Worm (Caenorhabditis elegans) whole organism, L4 larva: ENCODE data around the gene hpo-33.

Source experiments
- D1046.2 ChIP-seq: fragments of 200-800 bp; sonication (Bioruptor generic); IDR thresholded peaks from 2 replicates; pipeline ENCODE4 v1.3.6; 2022; ENCODE audit warnings: missing genetic modification characterization, missing compliant biosample characterization
- F26F4.8 ChIP-seq: fragments of 200-800 bp; sonication (Bioruptor generic); conservative IDR thresholded peaks from 2 replicates; pipeline ENCODE4 v1.3.6; 2022; ENCODE audit warnings: missing genetic modification characterization, missing compliant biosample characterization
- F37D6.2 ChIP-seq: sonication (generic microtip); optimal IDR thresholded peaks from 2 replicates; lab custom pipeline; 2016; ENCODE audit warnings: mild to moderate bottlenecking, missing genetic modification characterization, missing compliant biosample characterization
- R02D3.7 ChIP-seq: fragments of 150-350 bp; sonication (generic microtip); optimal IDR thresholded peaks from 3 replicates; lab custom pipeline; 2014; ENCODE audit warnings: missing biosample characterization, missing genetic modification characterization
- ama-1 ChIP-seq: fragments of 150-350 bp; optimal IDR thresholded peaks from 2 replicates; lab custom pipeline; 2014; ENCODE audit warnings: inconsistent platforms, mixed read lengths
- ceh-20 ChIP-seq: fragments of 200-800 bp; sonication (Bioruptor generic); IDR thresholded peaks from 2 replicates; pipeline ENCODE4 v1.3.6; 2022; ENCODE audit warnings: missing genetic modification reagents, missing genetic modification characterization, missing compliant biosample characterization
- cey-2 ChIP-seq: sonication (generic microtip); optimal IDR thresholded peaks from 3 replicates; lab custom pipeline; 2017; ENCODE audit warnings: missing genetic modification characterization, mild to moderate bottlenecking, missing compliant biosample characterization, antibody characterized with exemption, borderline replicate concordance; ENCODE audit not compliant: insufficient read depth
- ctbp-1 ChIP-seq: fragments of 200-800 bp; sonication (Bioruptor generic); IDR thresholded peaks from 2 replicates; pipeline ENCODE4 v1.3.6; 2022; ENCODE audit warnings: missing genetic modification reagents, missing genetic modification characterization, missing compliant biosample characterization
- daf-8 ChIP-seq: fragments of 200-800 bp; sonication (Bioruptor generic); IDR thresholded peaks from 2 replicates; pipeline ENCODE4 v1.3.6; 2022; ENCODE audit warnings: missing genetic modification characterization, missing compliant biosample characterization
- dmd-6 ChIP-seq: fragments of 200-800 bp; sonication (Bioruptor generic); IDR thresholded peaks from 2 replicates; pipeline ENCODE4 v1.3.6; 2022; ENCODE audit warnings: missing genetic modification reagents, missing genetic modification characterization, missing compliant biosample characterization
- dve-1 ChIP-seq: sonication (generic microtip); optimal IDR thresholded peaks from 2 replicates; lab custom pipeline; 2017; ENCODE audit warnings: antibody characterized with exemption, mild to moderate bottlenecking, missing genetic modification characterization, missing compliant biosample characterization; ENCODE audit not compliant: insufficient read depth
- egl-27 ChIP-seq: sonication (generic microtip); optimal IDR thresholded peaks from 3 replicates; lab custom pipeline; 2017; ENCODE audit warnings: missing biosample characterization, missing genetic modification reagents, missing genetic modification characterization
- egl-43 ChIP-seq: fragments of 200-800 bp; sonication (Bioruptor generic); IDR thresholded peaks from 2 replicates; pipeline ENCODE4 v1.3.6; 2022; ENCODE audit warnings: missing genetic modification reagents, missing genetic modification characterization, missing compliant biosample characterization
- fos-1 ChIP-seq: fragments of 150-350 bp; optimal IDR thresholded peaks from 2 replicates; lab custom pipeline; 2014; ENCODE audit warnings: missing biosample characterization, missing genetic modification characterization
- hif-1 ChIP-seq, 2 experiments: sonication (generic microtip); optimal IDR thresholded peaks; 2 replicates each; lab custom pipeline; 2016 to 2017; ENCODE audit warnings: missing compliant biosample characterization in 2 of 2, missing genetic modification characterization in 2 of 2, missing genetic modification reagents in 2 of 2, missing genotype in 2 of 2, mild to moderate bottlenecking in 1 of 2
- lim-7 ChIP-seq: fragments of 200-800 bp; sonication (Bioruptor generic); IDR thresholded peaks from 2 replicates; pipeline ENCODE4 v1.3.6; 2022; ENCODE audit warnings: missing genetic modification characterization, missing compliant biosample characterization
- lin-15B ChIP-seq: fragments of 150-350 bp; sonication (generic microtip); optimal IDR thresholded peaks from 3 replicates; lab custom pipeline; 2014; ENCODE audit warnings: missing biosample characterization, missing genetic modification characterization
- lin-29 ChIP-seq: fragments of 200-800 bp; sonication (Bioruptor generic); IDR thresholded peaks from 2 replicates; pipeline ENCODE4 v1.3.6; 2022; ENCODE audit warnings: missing genetic modification reagents, missing genetic modification characterization, missing compliant biosample characterization
- lin-38 ChIP-seq: fragments of 200-800 bp; sonication (Bioruptor generic); IDR thresholded peaks from 2 replicates; pipeline ENCODE4 v1.3.6; 2022; ENCODE audit warnings: missing genetic modification reagents, missing genetic modification characterization, missing compliant biosample characterization
- madf-5 ChIP-seq, 2 experiments: fragments of 200-800 bp; sonication (Bioruptor generic); IDR thresholded peaks; 2 replicates each; pipeline ENCODE4 v1.3.6; 2022; ENCODE audit warnings: missing compliant biosample characterization in 2 of 2, missing genetic modification characterization in 2 of 2
- mdt-29 ChIP-seq: fragments of 200-800 bp; sonication (Bioruptor generic); IDR thresholded peaks from 2 replicates; pipeline ENCODE4 v1.3.6; 2022; ENCODE audit warnings: missing genetic modification reagents, missing genetic modification characterization, missing compliant biosample characterization
- mep-1 ChIP-seq: fragments of 150-350 bp; sonication (generic microtip); optimal IDR thresholded peaks from 3 replicates; lab custom pipeline; 2014; ENCODE audit warnings: missing biosample characterization, missing genetic modification characterization
- mes-2 ChIP-seq: sonication (generic microtip); optimal IDR thresholded peaks from 2 replicates; lab custom pipeline; 2016; ENCODE audit warnings: missing genotype, mild to moderate bottlenecking, missing genetic modification characterization, missing compliant biosample characterization; ENCODE audit not compliant: poor library complexity, severe bottlenecking
- mxl-3 ChIP-seq: fragments of 200-800 bp; sonication (Bioruptor generic); optimal IDR thresholded peaks from 2 replicates; lab custom pipeline; 2018; ENCODE audit warnings: mild to moderate bottlenecking, missing genetic modification characterization, missing compliant biosample characterization
- nhr-28 ChIP-seq: fragments of 150-350 bp; optimal IDR thresholded peaks from 2 replicates; lab custom pipeline; 2014; ENCODE audit warnings: missing biosample characterization, missing genetic modification characterization
- nhr-42 ChIP-seq: fragments of 200-800 bp; sonication (Bioruptor generic); IDR thresholded peaks from 2 replicates; pipeline ENCODE4 v1.3.6; 2022; ENCODE audit warnings: missing genetic modification characterization, missing compliant biosample characterization
- nhr-48 ChIP-seq: sonication (generic microtip); optimal IDR thresholded peaks from 2 replicates; lab custom pipeline; 2016; ENCODE audit warnings: mild to moderate bottlenecking, missing genetic modification characterization, missing compliant biosample characterization
- php-3 ChIP-seq: fragments of 200-800 bp; sonication (Bioruptor generic); IDR thresholded peaks from 2 replicates; pipeline ENCODE4 v1.3.6; 2022; ENCODE audit warnings: missing genetic modification reagents, missing genetic modification characterization, missing compliant biosample characterization
- pqm-1 ChIP-seq: sonication (generic microtip); optimal IDR thresholded peaks from 2 replicates; lab custom pipeline; 2017; ENCODE audit warnings: missing biosample characterization, missing genetic modification characterization
- sdz-12 ChIP-seq: fragments of 200-800 bp; sonication (Bioruptor generic); optimal IDR thresholded peaks from 2 replicates; lab custom pipeline; 2018; ENCODE audit warnings: mild to moderate bottlenecking, missing genetic modification characterization, missing compliant biosample characterization
- set-16 ChIP-seq: fragments of 200-800 bp; sonication (Bioruptor generic); IDR thresholded peaks from 2 replicates; pipeline ENCODE4 v1.3.6; 2022; ENCODE audit warnings: missing genetic modification reagents, missing genetic modification characterization, missing compliant biosample characterization
- tra-1 ChIP-seq: fragments of 200-800 bp; sonication (Bioruptor generic); IDR thresholded peaks from 2 replicates; pipeline ENCODE4 v1.3.6; 2022; ENCODE audit warnings: missing genetic modification reagents, missing genetic modification characterization, missing compliant biosample characterization
- unc-130 ChIP-seq: sonication (generic microtip); optimal IDR thresholded peaks from 2 replicates; lab custom pipeline; 2016; ENCODE audit warnings: missing genetic modification reagents, missing genetic modification characterization, missing compliant biosample characterization
- zfp-2 ChIP-seq: sonication (generic microtip); optimal IDR thresholded peaks from 2 replicates; lab custom pipeline; 2016; ENCODE audit warnings: mild to moderate bottlenecking, missing genetic modification characterization, missing compliant biosample characterization
- zip-11 ChIP-seq: fragments of 200-800 bp; sonication (Bioruptor generic); IDR thresholded peaks from 2 replicates; pipeline ENCODE4 v1.3.6; 2022; ENCODE audit warnings: missing genetic modification characterization, missing compliant biosample characterization
- zip-2 ChIP-seq: fragments of 150-350 bp; optimal IDR thresholded peaks from 2 replicates; lab custom pipeline; 2014; ENCODE audit warnings: missing biosample characterization, missing genetic modification characterization
- ztf-11 ChIP-seq: fragments of 150-350 bp; optimal IDR thresholded peaks from 2 replicates; lab custom pipeline; 2014; ENCODE audit warnings: missing biosample characterization, missing genetic modification characterization

hpo-33 gene

ce11 chrV:17021361-17021760, 21.0 kb upstream of the hpo-33 start, which contains the start of gene F49H6.12:
Gene F49H6.12 (minus strand): TSS chrV:17021461.
- TF ChIP-seq fos-1 (tag; lab: Kevin White, UChicago) (no peak), zfp-2 (tag; lab: Kevin White, UChicago) (no peak), nhr-48 (tag; lab: Kevin White, UChicago) (no peak), tra-1 (GFP tag; lab: Robert Waterston, UW) (no peak), daf-8 (GFP tag; lab: Robert Waterston, UW) (no peak), lin-29 (GFP tag; lab: Robert Waterston, UW) (no peak), zip-2 (tag; lab: Kevin White, UChicago) (no peak), lim-7 (GFP tag; lab: Robert Waterston, UW) (no peak), sdz-12 (no peak), ctbp-1 (no peak), cey-2 (tag; lab: Kevin White, UChicago) (no peak), ztf-11 (no peak), hif-1 (tag; optimal IDR thresholded peaks at IDR 0.05; lab: Kevin White, UChicago) (no peak)
- TF ChIP-seq, all 104 proteins: peak for 0

- TF ChIP-seq nhr-42 (GFP tag; lab: Robert Waterston, UW) (peak; percentile 36; the same call in 1 of the 2 replicates), set-16 (GFP tag; lab: Robert Waterston, UW) (peak; percentile 92), egl-43 (GFP tag; lab: Robert Waterston, UW) (0 out of 2 replicates have a peak, but pooled peaks have one; percentile 34)
These were observed 20.3 kb upstream of the hpo-33 start for ce11 chrV:17022100-17022499.

DNA sequence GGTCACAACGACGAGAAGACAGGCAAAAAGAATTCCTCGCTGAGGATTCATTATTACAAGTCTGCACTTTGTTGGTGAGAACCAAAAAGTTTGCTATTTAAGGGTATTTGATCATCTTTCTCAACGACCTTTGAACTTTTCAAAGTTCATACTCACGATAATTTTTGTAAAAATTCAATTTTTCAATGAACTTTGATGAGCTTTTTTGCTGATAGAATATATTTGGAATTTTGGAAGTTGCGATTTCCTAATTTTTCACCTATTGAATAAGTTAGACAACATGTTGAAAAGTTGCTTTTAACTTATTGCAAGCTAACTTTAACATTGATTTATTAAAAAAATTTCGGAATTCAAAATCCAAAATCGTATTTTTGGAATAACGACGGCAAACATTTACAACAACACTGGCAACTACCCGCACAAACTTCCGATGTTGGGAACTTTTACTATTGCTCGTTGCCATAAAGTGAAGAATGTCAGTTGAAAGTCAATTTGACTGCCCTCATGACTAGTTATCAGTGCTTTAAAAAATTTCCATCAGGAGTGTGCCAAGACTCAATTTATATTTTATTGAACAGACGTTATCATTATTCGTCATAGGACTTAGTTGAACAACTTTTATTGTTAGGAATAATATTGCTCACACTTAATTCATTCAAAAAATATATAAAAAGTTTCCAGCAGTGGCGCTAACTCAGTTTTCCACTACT, 19.6 kb upstream of the hpo-33 start, which contains the start of the genes F49H6.8 and F49H6.5:
F49H6.8 (minus strand) TSS at position 51 of the 710 bp plus-strand sequence.
F49H6.5 (plus strand) TSS at position 629 of the 710 bp plus-strand sequence.
- TF ChIP-seq pqm-1 (tag; lab: Kevin White, UChicago) (no peak), egl-27 (tag; lab: Kevin White, UChicago) (no peak), nhr-28 (peak; percentile 64), php-3 (peak; percentile 67; the same call in 1 of the 2 replicates), dmd-6 (peak; percentile 52)

- TF ChIP-seq zip-11 (GFP tag; lab: Robert Waterston, UW) (no peak), mep-1 (tag; lab: Kevin White, UChicago) (no peak), F26F4.8 (GFP tag; lab: Robert Waterston, UW) (no peak), mxl-3 (GFP tag; lab: Kevin White, UChicago) (no peak), dve-1 (tag; lab: Kevin White, UChicago) (no peak), ama-1 (lab: Kevin White, UChicago) (no peak), lin-38 (GFP tag; lab: Robert Waterston, UW) (no peak), lin-15B (tag; lab: Kevin White, UChicago) (no peak)
- TF ChIP-seq, all 104 proteins: peak for 0
These were observed 16.1 kb upstream of the hpo-33 start, which contains the start of gene F49H6.15 for ce11 chrV:17026289-17026688. Gene F49H6.15 (minus strand): TSS chrV:17026389.

ce11 chrV:17030430-17030829, 11.9 kb upstream of the hpo-33 start:
- no peak for TF ChIP-seq ceh-20 (GFP tag; lab: Robert Waterston, UW)
- no peak for TF ChIP-seq F26F4.8 (GFP tag; lab: Robert Waterston, UW)
- TF ChIP-seq madf-5 (GFP tag; IDR thresholded peaks at IDR 0.05; lab: Robert Waterston, UW): no peak
- TF ChIP-seq mdt-29 (GFP tag; lab: Robert Waterston, UW): no peak
- no peak for TF ChIP-seq R02D3.7 (tag; lab: Kevin White, UChicago)
- TF ChIP-seq D1046.2 (GFP tag; lab: Robert Waterston, UW): no peak
- TF ChIP-seq ctbp-1: no peak
- no peak for TF ChIP-seq unc-130 (GFP tag; lab: Kevin White, UChicago)
- TF ChIP-seq F37D6.2 (tag; lab: Kevin White, UChicago): no peak
- no peak for TF ChIP-seq nhr-48 (tag; lab: Kevin White, UChicago)
- no peak for TF ChIP-seq mes-2
